Worm (Caenorhabditis elegans): ENCODE data around the gene C09B9.85.

- TF ChIP-seq egl-27 (tag; optimal IDR thresholded peaks at IDR 0.05) (no peak), sptf-1 (tag; optimal IDR thresholded peaks at IDR 0.05) (no peak), ztf-4 (tag; optimal IDR thresholded peaks at IDR 0.05) (no peak), ceh-8 (GFP tag; optimal IDR thresholded peaks at IDR 0.05) (no peak), zag-1 (tag; optimal IDR thresholded peaks at IDR 0.05) (no peak), ama-1 (optimal IDR thresholded peaks at IDR 0.05) (no peak), rnt-1 (tag; optimal IDR thresholded peaks at IDR 0.05) (no peak), nhr-11 (tag; optimal IDR thresholded peaks at IDR 0.05) (no peak), lin-13 (GFP tag; optimal IDR thresholded peaks at IDR 0.05) (no peak), nhr-77 (tag; optimal IDR thresholded peaks at IDR 0.05) (no peak), nhr-12 (tag; optimal IDR thresholded peaks at IDR 0.05) (no peak), mef-2 (tag; optimal IDR thresholded peaks at IDR 0.05) (no peak)
Observed at ce11 chrIV:5031346-5031745, 5.8 kb upstream of the C09B9.85 start.
